Fruit fly (Drosophila melanogaster) whole organism, prepupa: ENCODE results near the gene Rab8.

Experiments used
- Blimp-1 ChIP-seq: fragments of 200-800 bp; sonication (Bioruptor generic); optimal IDR thresholded peaks from 3 replicates; lab custom pipeline; 2017; ENCODE audit warnings: missing biosample characterization, missing genetic modification characterization, mild to moderate bottlenecking, moderate library complexity, missing genetic modification reagents
- CG11294 ChIP-seq: fragments of 200-800 bp; sonication (Bioruptor generic); IDR thresholded peaks from 2 replicates; pipeline ENCODE4 v1.3.6; 2022; ENCODE audit warnings: missing biosample characterization, missing genetic modification characterization
- CG15336 ChIP-seq: fragments of 200-800 bp; sonication (Bioruptor generic); IDR thresholded peaks from 2 replicates; pipeline ENCODE4 v1.3.6; 2022; ENCODE audit warnings: missing biosample characterization, missing genetic modification characterization
- CG16779 ChIP-seq: fragments of 200-800 bp; sonication (Bioruptor generic); optimal IDR thresholded peaks from 3 replicates; lab custom pipeline; 2017; ENCODE audit warnings: missing biosample characterization, mild to moderate bottlenecking, missing genetic modification characterization
- CG3032 ChIP-seq: fragments of 200-800 bp; optimal IDR thresholded peaks from 2 replicates; lab custom pipeline; 2019; ENCODE audit warnings: missing biosample characterization, mild to moderate bottlenecking, missing genetic modification characterization, moderate library complexity
- CG31627 ChIP-seq: fragments of 200-800 bp; sonication (Bioruptor generic); optimal IDR thresholded peaks from 3 replicates; lab custom pipeline; 2016; ENCODE audit warnings: missing biosample characterization, missing genetic modification characterization
- CG34406 ChIP-seq: fragments of 200-800 bp; sonication (Bioruptor generic); optimal IDR thresholded peaks from 3 replicates; lab custom pipeline; 2016; ENCODE audit warnings: missing biosample characterization, missing genetic modification characterization
- CG4318 ChIP-seq: fragments of 200-800 bp; sonication (Bioruptor generic); optimal IDR thresholded peaks from 3 replicates; lab custom pipeline; 2017; ENCODE audit warnings: missing biosample characterization, mild to moderate bottlenecking, missing genetic modification characterization
- CG6808 ChIP-seq: fragments of 200-800 bp; sonication (Bioruptor generic); optimal IDR thresholded peaks from 3 replicates; lab custom pipeline; 2017; ENCODE audit warnings: missing biosample characterization, missing genetic modification characterization, mild to moderate bottlenecking, moderate library complexity, missing genetic modification reagents
- CG7368 ChIP-seq: fragments of 200-800 bp; sonication (Bioruptor generic); optimal IDR thresholded peaks from 3 replicates; lab custom pipeline; 2016; ENCODE audit warnings: missing biosample characterization, missing genetic modification characterization
- CG8319 ChIP-seq: fragments of 200-800 bp; sonication (Bioruptor generic); optimal IDR thresholded peaks from 3 replicates; lab custom pipeline; 2016; ENCODE audit warnings: missing biosample characterization, missing genetic modification characterization
- CG8632 ChIP-seq: fragments of 200-800 bp; sonication (Bioruptor generic); optimal IDR thresholded peaks from 3 replicates; lab custom pipeline; 2016; ENCODE audit warnings: missing biosample characterization, missing genetic modification characterization
- CG9139 ChIP-seq: fragments of 200-800 bp; sonication (Bioruptor generic); optimal IDR thresholded peaks from 3 replicates; lab custom pipeline; 2017; ENCODE audit warnings: missing biosample characterization, mild to moderate bottlenecking, missing genetic modification characterization
- Eip75B ChIP-seq: fragments of 200-800 bp; sonication (Bioruptor generic); optimal IDR thresholded peaks from 3 replicates; lab custom pipeline; 2016; ENCODE audit warnings: missing biosample characterization, missing genetic modification characterization
- Eip78C ChIP-seq: fragments of 200-800 bp; sonication (Bioruptor generic); peaks from one replicate; lab custom pipeline; 2016; ENCODE audit warnings: missing biosample characterization, missing genetic modification characterization
- Ets96B ChIP-seq: fragments of 200-800 bp; optimal IDR thresholded peaks from 2 replicates; lab custom pipeline; 2019; ENCODE audit warnings: missing biosample characterization, mild to moderate bottlenecking, missing genetic modification characterization, moderate library complexity
- Lpt ChIP-seq: fragments of 200-800 bp; sonication (Bioruptor generic); optimal IDR thresholded peaks from 3 replicates; lab custom pipeline; 2016; ENCODE audit warnings: missing biosample characterization, missing genetic modification characterization
- Met ChIP-seq: fragments of 200-800 bp; sonication (Bioruptor generic); optimal IDR thresholded peaks from 3 replicates; lab custom pipeline; 2016; ENCODE audit warnings: missing biosample characterization, missing genetic modification characterization
- OdsH ChIP-seq: fragments of 200-800 bp; sonication (Bioruptor generic); optimal IDR thresholded peaks from 3 replicates; lab custom pipeline; 2016; ENCODE audit warnings: missing biosample characterization, missing genetic modification characterization
- Smox ChIP-seq: fragments of 200-800 bp; sonication (Bioruptor generic); optimal IDR thresholded peaks from 3 replicates; lab custom pipeline; 2016; ENCODE audit warnings: missing biosample characterization, missing genetic modification characterization
- Sox14 ChIP-seq: fragments of 200-800 bp; sonication (Bioruptor generic); optimal IDR thresholded peaks from 3 replicates; lab custom pipeline; 2016; ENCODE audit warnings: missing biosample characterization, missing genetic modification characterization
- Sox15 ChIP-seq: fragments of 200-800 bp; sonication (Bioruptor generic); optimal IDR thresholded peaks from 3 replicates; lab custom pipeline; 2016; ENCODE audit warnings: missing biosample characterization, missing genetic modification characterization
- achi ChIP-seq: fragments of 200-800 bp; sonication (Bioruptor generic); optimal IDR thresholded peaks from 3 replicates; lab custom pipeline; 2016; ENCODE audit warnings: missing biosample characterization, missing genetic modification characterization
- acj6 ChIP-seq: fragments of 200-800 bp; sonication (Bioruptor generic); optimal IDR thresholded peaks from 3 replicates; lab custom pipeline; 2016; ENCODE audit warnings: missing biosample characterization, missing genetic modification characterization
- cyc ChIP-seq: fragments of 200-800 bp; sonication (Bioruptor generic); optimal IDR thresholded peaks from 3 replicates; lab custom pipeline; 2016; ENCODE audit warnings: missing biosample characterization, missing genetic modification characterization
- dac ChIP-seq: fragments of 200-800 bp; sonication (Bioruptor generic); optimal IDR thresholded peaks from 2 replicates; lab custom pipeline; 2017; ENCODE audit warnings: missing biosample characterization, mild to moderate bottlenecking, missing genetic modification characterization
- dsx ChIP-seq: fragments of 200-800 bp; optimal IDR thresholded peaks from 3 replicates; lab custom pipeline; 2019; ENCODE audit warnings: missing biosample characterization, mild to moderate bottlenecking, missing genetic modification characterization, moderate library complexity; ENCODE audit not compliant: poor library complexity, severe bottlenecking
- eg ChIP-seq: fragments of 200-800 bp; sonication (Bioruptor generic); IDR thresholded peaks from 3 replicates; pipeline ENCODE4 v1.3.6; 2022; ENCODE audit warnings: missing biosample characterization, missing genetic modification characterization
- esn ChIP-seq: fragments of 200-800 bp; sonication (Bioruptor generic); optimal IDR thresholded peaks from 2 replicates; lab custom pipeline; 2016; ENCODE audit warnings: missing biosample characterization, mild to moderate bottlenecking, missing genetic modification characterization, moderate library complexity
- pdm3 ChIP-seq: fragments of 200-800 bp; sonication (Bioruptor generic); optimal IDR thresholded peaks from 3 replicates; lab custom pipeline; 2016; ENCODE audit warnings: missing biosample characterization, missing genetic modification characterization
- salr ChIP-seq, 2 experiments: fragments of 200-800 bp; sonication (Bioruptor generic); optimal IDR thresholded peaks; 3 replicates each; lab custom pipeline; 2016 to 2018; ENCODE audit warnings: missing biosample characterization in 2 of 2, missing genetic modification characterization in 2 of 2, mild to moderate bottlenecking in 1 of 2
- spab ChIP-seq: fragments of 200-800 bp; sonication (Bioruptor generic); optimal IDR thresholded peaks from 2 replicates; lab custom pipeline; 2017; ENCODE audit warnings: missing biosample characterization, mild to moderate bottlenecking, missing genetic modification characterization, missing genetic modification reagents
- ss ChIP-seq, 2 experiments: fragments of 200-800 bp; sonication (Bioruptor generic); optimal IDR thresholded peaks; 2 replicates in 1 of 2; 3 replicates in 1 of 2; lab custom pipeline; 2017 to 2018; ENCODE audit warnings: mild to moderate bottlenecking in 2 of 2, missing biosample characterization in 2 of 2, missing genetic modification characterization in 2 of 2, moderate library complexity in 1 of 2
- svp ChIP-seq: fragments of 200-800 bp; sonication (Bioruptor generic); peaks from one replicate; lab custom pipeline; 2016; ENCODE audit warnings: missing biosample characterization, missing genetic modification characterization
- topi ChIP-seq: fragments of 200-800 bp; sonication (Bioruptor generic); optimal IDR thresholded peaks from 3 replicates; lab custom pipeline; 2016; ENCODE audit warnings: missing biosample characterization, missing genetic modification characterization

The Rab8 gene

dm6 chr3L:19869698-19870097, 1.2 kb downstream of the Rab8 start (continued):
- peak; percentile 23 for TF ChIP-seq pdm3 (GFP tag; lab: Kevin White, UChicago)
- TF ChIP-seq spab (GFP tag; lab: Kevin White, UChicago), result no peak
- TF ChIP-seq CG31627, result peak; percentile 17
- TF ChIP-seq CG3032, result no peak
- TF ChIP-seq CG6808 (GFP tag; lab: Kevin White, UChicago), result no peak
- peak; percentile 87 for TF ChIP-seq Eip78C
- peak; percentile 39 for TF ChIP-seq OdsH
- TF ChIP-seq eg (GFP tag; lab: Robert Waterston, UW), result 0 out of 3 replicates have a peak, but pooled peaks have one; percentile 32
- no peak for TF ChIP-seq CG34406 (GFP tag; lab: Kevin White, UChicago)
- no peak for TF ChIP-seq Lpt
- TF ChIP-seq Sox14 (GFP tag; lab: Kevin White, UChicago), result peak; percentile 41
- TF ChIP-seq CG16779 (tag; lab: Kevin White, UChicago), result no peak
- TF ChIP-seq CG4318 (GFP tag; lab: Kevin White, UChicago), result no peak
- no peak for TF ChIP-seq CG7368 (GFP tag; lab: Kevin White, UChicago)
- no peak for TF ChIP-seq Smox
- TF ChIP-seq ss (GFP tag; optimal IDR thresholded peaks at IDR 0.05; lab: Kevin White, UChicago), result peak in 1 of 2 experiments; percentile 31
- peak; percentile 36 for TF ChIP-seq Met
- no peak for TF ChIP-seq CG8319 (GFP tag; lab: Kevin White, UChicago)
- no peak for TF ChIP-seq Blimp-1
- peak; percentile 12 for TF ChIP-seq Eip75B (GFP tag; lab: Kevin White, UChicago)
- peak; percentile 10 for TF ChIP-seq acj6 (GFP tag; lab: Kevin White, UChicago)
- no peak for TF ChIP-seq dsx (GFP tag; lab: Kevin White, UChicago)
- peak; percentile 73 for TF ChIP-seq svp (GFP tag; lab: Kevin White, UChicago)
- no peak for TF ChIP-seq Sox15 (GFP tag; lab: Kevin White, UChicago)
- TF ChIP-seq CG9139 (GFP tag; lab: Kevin White, UChicago), result no peak

- TF ChIP-seq svp (GFP tag; lab: Kevin White, UChicago), result peak; percentile 58
- TF ChIP-seq OdsH, result no peak
These were observed 3.6 kb downstream of the Rab8 start for dm6 chr3L:19867238-19867637.

dm6 chr3L:19861215-19861614, 9.7 kb downstream of the Rab8 start:
- TF ChIP-seq topi (GFP tag; lab: Kevin White, UChicago) (no peak), Sox14 (GFP tag; lab: Kevin White, UChicago) (no peak), acj6 (GFP tag; lab: Kevin White, UChicago) (no peak), esn (GFP tag; lab: Kevin White, UChicago) (peak; percentile 12), CG15336 (GFP tag; lab: Robert Waterston, UW) (no peak), Sox15 (GFP tag; lab: Kevin White, UChicago) (no peak), dac (GFP tag; lab: Kevin White, UChicago) (no peak), achi (peak; percentile 15), Eip78C (peak; percentile 49), CG11294 (GFP tag; lab: Robert Waterston, UW) (no peak)
- TF ChIP-seq, all 60 proteins: peak for 3

- TF ChIP-seq svp (GFP tag; lab: Kevin White, UChicago) (peak; percentile 84), CG8632 (GFP tag; lab: Kevin White, UChicago) (no peak), Smox (no peak), Ets96B (tag; lab: Kevin White, UChicago) (no peak), cyc (GFP tag; lab: Kevin White, UChicago) (no peak)
These were observed 12.9 kb downstream of the Rab8 start for dm6 chr3L:19857923-19858490.

dm6 chr3L:19848080-19848479, 22.8 kb downstream of the Rab8 start:
- no peak for TF ChIP-seq achi
- TF ChIP-seq salr (GFP tag; optimal IDR thresholded peaks at IDR 0.05; lab: Kevin White, UChicago), result no peak
- TF ChIP-seq CG34406 (GFP tag; lab: Kevin White, UChicago), result no peak
- TF ChIP-seq Eip78C, result peak; percentile 68
- TF ChIP-seq, all 60 proteins: peak for 1
